Worm (Caenorhabditis elegans): ENCODE data around the gene Y111B2A.21.

DNA sequence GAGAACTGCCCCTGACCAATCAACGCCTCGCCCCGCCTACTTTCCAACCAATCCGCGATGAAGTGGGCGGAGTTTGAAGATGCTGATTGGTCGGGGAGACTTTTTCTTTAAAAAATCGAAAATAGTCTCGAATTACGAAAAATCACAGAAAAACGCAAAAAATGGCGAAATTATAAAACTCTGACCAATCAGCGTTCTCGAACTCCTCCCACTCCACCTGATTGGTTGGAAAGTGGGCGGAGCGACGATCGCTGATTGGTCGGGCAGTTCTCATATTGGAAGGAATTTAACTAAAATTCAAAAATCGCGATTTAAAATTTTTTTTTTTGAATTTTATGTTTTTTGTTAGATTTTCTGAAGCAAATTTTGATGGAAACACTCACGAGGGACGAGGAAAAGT, 43.0 kb upstream of the Y111B2A.21 start:
- no peak for TF ChIP-seq ama-1 (optimal IDR thresholded peaks at IDR 0.05)
- TF ChIP-seq F13C5.2 (tag; optimal IDR thresholded peaks at IDR 0.05): no peak

All from whole organism, early embryonic.